Comparison of ENCODE assay signal across 2 worm cellular contexts in the genomic region with DNA sequence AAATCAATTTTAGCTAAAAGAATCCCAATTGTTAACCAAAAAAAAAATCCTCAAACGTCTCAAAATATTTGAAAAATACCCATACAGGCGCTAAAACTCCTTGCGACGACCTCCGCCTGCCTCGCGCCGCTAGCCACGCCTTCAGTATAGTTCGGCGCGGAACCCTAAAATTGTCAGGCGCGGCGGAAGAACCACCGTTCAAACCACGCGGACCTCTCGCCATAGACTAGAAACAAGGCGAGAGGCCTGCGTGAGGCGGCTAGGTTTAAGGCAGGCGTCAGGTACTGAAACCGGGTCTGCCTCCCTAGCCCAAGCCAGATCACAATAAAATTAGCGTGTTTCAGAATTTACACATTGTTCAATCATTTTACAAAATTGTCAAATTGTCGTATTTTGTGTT.
A peak's percentile ranks its signal among the peaks of the same experiment; 100 is the strongest.
TF ChIP-seq lines count a peak whose summit lies in the region.

No protein-coding gene starts in this region.

TF ChIP-seq in whole organism, L4 larva, 104 proteins besides CTCF, POLR2A, EP300 and RAD21:
- TF ChIP-seq lin-29 (GFP tag; IDR thresholded peaks at IDR 0.05; lab: Robert Waterston, UW) (no peak), Y75B8A.6 (GFP tag; IDR thresholded peaks at IDR 0.05; lab: Robert Waterston, UW) (no peak), F37D6.2 (tag; optimal IDR thresholded peaks at IDR 0.05; lab: Kevin White, UChicago) (no peak), ces-1 (GFP tag; optimal IDR thresholded peaks at IDR 0.05; lab: Kevin White, UChicago) (no peak), zfp-2 (tag; optimal IDR thresholded peaks at IDR 0.05; lab: Kevin White, UChicago) (no peak), set-16 (GFP tag; IDR thresholded peaks at IDR 0.05; lab: Robert Waterston, UW) (peak; percentile 64), T26A8.4 (GFP tag; IDR thresholded peaks at IDR 0.05; lab: Robert Waterston, UW) (no peak), egl-27 (tag; optimal IDR thresholded peaks at IDR 0.05; lab: Kevin White, UChicago) (no peak)

TF ChIP-seq in whole organism, young adult, 124 proteins besides CTCF, POLR2A, EP300 and RAD21:
- TF ChIP-seq snpc-4 (GFP tag; optimal IDR thresholded peaks at IDR 0.05; lab: Kevin White, UChicago) (no peak), snpc-4 (tag; optimal IDR thresholded peaks at IDR 0.05; lab: Kevin White, UChicago) (no peak), zfh-2 (GFP tag; conservative IDR thresholded peaks at IDR 0.05; lab: Robert Waterston, UW) (peak; percentile 67)
